Worm (Caenorhabditis elegans) whole organism, late embryonic: ENCODE measurements around the gene ceh-37.

Source experiments
- sox-2 ChIP-seq: fragments of 200-800 bp; sonication (Bioruptor generic); IDR thresholded peaks from 2 replicates; pipeline ENCODE4 v1.3.6; 2022; ENCODE audit warnings: missing genetic modification reagents, missing genetic modification characterization, missing compliant biosample characterization
- sox-4 ChIP-seq: sonication (generic microtip); optimal IDR thresholded peaks from 2 replicates; lab custom pipeline; 2017; ENCODE audit warnings: mild to moderate bottlenecking, missing genetic modification characterization, inconsistent platforms, missing compliant biosample characterization

DNA sequence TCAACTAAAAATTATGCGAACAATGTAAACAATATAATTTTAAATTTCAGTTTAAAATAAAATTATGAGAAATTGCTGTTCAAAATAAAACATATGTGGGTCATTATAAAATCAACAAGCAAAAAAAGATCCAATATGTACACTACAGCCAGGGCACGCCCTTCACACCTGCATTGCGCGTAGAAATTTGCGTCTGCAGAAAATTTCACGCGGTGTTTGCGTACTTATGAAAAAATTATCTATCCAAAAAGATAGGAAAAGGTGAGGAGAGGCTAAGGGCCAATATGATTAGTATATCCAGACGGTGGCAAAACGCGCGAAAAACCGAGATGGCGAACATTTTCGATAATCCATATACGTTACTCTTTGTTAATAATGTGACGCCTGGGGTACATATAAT lies 36.7 kb upstream of the ceh-37 start:
- TF ChIP-seq sox-4 (no peak), sox-2 (GFP tag; lab: Robert Waterston, UW) (no peak)
